In genomic region chr2L:18114176-18114703, dm6 we compare ENCODE assay signal across 1 fruit fly cellular context.
TF ChIP-seq lines count a peak whose summit lies in the region.

Gene CG15152 (plus strand): TSS chr2L:18114547.

TF ChIP-seq in whole organism, embryonic, 481 proteins besides CTCF, POLR2A, EP300 and RAD21 (continued from another document):
- TF ChIP-seq exex (tag; optimal IDR thresholded peaks at IDR 0.05; lab: Kevin White, UChicago): peak; percentile 92
- no peak for TF ChIP-seq B-H1 (GFP tag; IDR thresholded peaks at IDR 0.05; lab: Robert Waterston, UW)
- TF ChIP-seq caup (GFP tag; optimal IDR thresholded peaks at IDR 0.05; lab: Kevin White, UChicago; ENCODE audit: severe bottlenecking): no peak
- peak; percentile 13 for TF ChIP-seq lab (GFP tag; optimal IDR thresholded peaks at IDR 0.05; lab: Kevin White, UChicago)
TF ChIP-seq in whole organism, embryonic: peak in this region for 10.
